Fruit fly (Drosophila melanogaster) whole organism, embryonic: ENCODE data around the gene grim.

Experiments used
- BEAF-32 ChIP-seq: fragments of 200-800 bp; sonication (Bioruptor generic); optimal IDR thresholded peaks from 3 replicates; lab custom pipeline; 2017; ENCODE audit warnings: missing biosample characterization, missing genetic modification characterization, mild to moderate bottlenecking, moderate library complexity, missing genetic modification reagents
- CG10267 ChIP-seq: fragments of 200-800 bp; sonication (Bioruptor generic); optimal IDR thresholded peaks from 2 replicates; lab custom pipeline; 2018; ENCODE audit warnings: missing biosample characterization, mild to moderate bottlenecking, missing genetic modification characterization, moderate library complexity
- CG10462 ChIP-seq: fragments of 200-800 bp; sonication (Bioruptor generic); optimal IDR thresholded peaks from 2 replicates; lab custom pipeline; 2016; ENCODE audit warnings: missing biosample characterization, missing genetic modification characterization
- CG10565 ChIP-seq: fragments of 200-800 bp; sonication (Bioruptor generic); optimal IDR thresholded peaks from 3 replicates; lab custom pipeline; 2016; ENCODE audit warnings: missing biosample characterization, mild to moderate bottlenecking, missing genetic modification characterization
- CG12155 ChIP-seq: fragments of 200-800 bp; sonication (Bioruptor generic); optimal IDR thresholded peaks from 3 replicates; lab custom pipeline; 2016; ENCODE audit warnings: missing biosample characterization, missing genetic modification characterization
- CG12219 ChIP-seq: fragments of 200-800 bp; sonication (Bioruptor generic); optimal IDR thresholded peaks from 3 replicates; lab custom pipeline; 2018; ENCODE audit warnings: missing biosample characterization, mild to moderate bottlenecking, missing genetic modification characterization
- CG12391 ChIP-seq: fragments of 200-800 bp; sonication (Bioruptor generic); optimal IDR thresholded peaks from 3 replicates; lab custom pipeline; 2018; ENCODE audit warnings: missing biosample characterization, mild to moderate bottlenecking, missing genetic modification characterization, moderate library complexity
- CG15601 ChIP-seq: fragments of 200-800 bp; sonication (Bioruptor generic); optimal IDR thresholded peaks from 3 replicates; lab custom pipeline; 2019; ENCODE audit warnings: missing biosample characterization, mild to moderate bottlenecking, missing genetic modification characterization, moderate library complexity
- CG1647 ChIP-seq: fragments of 200-800 bp; sonication (Bioruptor generic); optimal IDR thresholded peaks from 3 replicates; lab custom pipeline; 2016; ENCODE audit warnings: missing biosample characterization, missing genetic modification characterization
- CG17328 ChIP-seq: fragments of 200-800 bp; sonication (Bioruptor generic); IDR thresholded peaks from 2 replicates; pipeline ENCODE4 v1.3.6; 2022; ENCODE audit warnings: missing biosample characterization, missing genetic modification characterization
- CG17359 ChIP-seq: fragments of 200-800 bp; sonication (Bioruptor generic); optimal IDR thresholded peaks from 3 replicates; lab custom pipeline; 2018; ENCODE audit warnings: missing biosample characterization, mild to moderate bottlenecking, missing genetic modification characterization, moderate library complexity
- CG18011 ChIP-seq: fragments of 200-800 bp; sonication (Bioruptor generic); optimal IDR thresholded peaks from 2 replicates; lab custom pipeline; 2017; ENCODE audit warnings: missing biosample characterization, missing genetic modification characterization, mild to moderate bottlenecking, moderate library complexity, missing genotype
- CG1832 ChIP-seq: fragments of 200-800 bp; sonication (Bioruptor generic); optimal IDR thresholded peaks from 2 replicates; lab custom pipeline; 2017; ENCODE audit warnings: missing biosample characterization, mild to moderate bottlenecking, missing genetic modification characterization, inconsistent platforms
- CG33213 ChIP-seq: fragments of 200-800 bp; sonication (Bioruptor generic); optimal IDR thresholded peaks from 3 replicates; lab custom pipeline; 2016; ENCODE audit warnings: missing biosample characterization, missing genetic modification characterization
- CG34422 ChIP-seq: fragments of 200-800 bp; sonication (Bioruptor generic); IDR thresholded peaks from 3 replicates; pipeline ENCODE4 v1.3.6; 2022; ENCODE audit warnings: missing biosample characterization, missing genetic modification characterization
- CG4404 ChIP-seq: fragments of 200-800 bp; sonication (Bioruptor generic); IDR thresholded peaks from 2 replicates; pipeline ENCODE4 v1.3.6; 2022; ENCODE audit warnings: missing biosample characterization, missing genetic modification characterization
- CG4820 ChIP-seq: fragments of 200-800 bp; sonication (Bioruptor generic); optimal IDR thresholded peaks from 3 replicates; lab custom pipeline; 2016; ENCODE audit warnings: missing biosample characterization, missing genetic modification characterization
- CG5180 ChIP-seq: fragments of 200-800 bp; sonication (Bioruptor generic); optimal IDR thresholded peaks from 3 replicates; lab custom pipeline; 2017; ENCODE audit warnings: missing biosample characterization, missing genetic modification characterization, mild to moderate bottlenecking, moderate library complexity, missing genetic modification reagents
- CG6254 ChIP-seq: fragments of 200-800 bp; sonication (Bioruptor generic); optimal IDR thresholded peaks from 3 replicates; lab custom pipeline; 2017; ENCODE audit warnings: mild to moderate bottlenecking, missing biosample characterization, missing genetic modification reagents, missing genetic modification characterization
- CG6683 ChIP-seq: fragments of 200-800 bp; sonication (Bioruptor generic); optimal IDR thresholded peaks from 2 replicates; lab custom pipeline; 2017; ENCODE audit warnings: missing biosample characterization, mild to moderate bottlenecking, missing genetic modification characterization, missing genetic modification reagents
- CG8944 ChIP-seq: fragments of 200-800 bp; sonication (Bioruptor generic); optimal IDR thresholded peaks from 3 replicates; lab custom pipeline; 2016; ENCODE audit warnings: missing biosample characterization, missing genetic modification characterization
- CG9727 ChIP-seq: fragments of 200-800 bp; sonication (Bioruptor generic); optimal IDR thresholded peaks from 3 replicates; lab custom pipeline; 2017; ENCODE audit warnings: missing biosample characterization, mild to moderate bottlenecking, missing genetic modification characterization
- D19B ChIP-seq: fragments of 200-800 bp; sonication (Bioruptor generic); optimal IDR thresholded peaks from 2 replicates; lab custom pipeline; 2017; ENCODE audit warnings: missing biosample characterization, mild to moderate bottlenecking, missing genetic modification characterization
- HLH3B ChIP-seq: fragments of 200-800 bp; sonication (Bioruptor generic); IDR thresholded peaks from 2 replicates; pipeline ENCODE4 v1.3.6; 2022; ENCODE audit warnings: missing biosample characterization, missing genetic modification characterization
- Med ChIP-seq: fragments of 200-800 bp; sonication (Bioruptor generic); peaks from one replicate; lab custom pipeline; 2016; ENCODE audit warnings: missing biosample characterization, missing genetic modification characterization, mild to moderate bottlenecking, inconsistent platforms, moderate library complexity
- Rfx ChIP-seq: fragments of 200-800 bp; sonication (Bioruptor generic); IDR thresholded peaks from 2 replicates; pipeline ENCODE4 v1.3.6; 2022; ENCODE audit warnings: missing biosample characterization, missing genetic modification characterization
- Scr ChIP-seq: fragments of 200-800 bp; sonication (Bioruptor generic); IDR thresholded peaks from 2 replicates; pipeline ENCODE4 v1.3.6; 2022; ENCODE audit warnings: missing biosample characterization, missing genetic modification characterization; ENCODE audit not compliant: partially characterized antibody
- Six4 ChIP-seq: fragments of 200-800 bp; sonication (Bioruptor generic); optimal IDR thresholded peaks from 2 replicates; lab custom pipeline; 2016; ENCODE audit warnings: missing biosample characterization, missing genetic modification characterization
- Sox100B ChIP-seq: fragments of 200-800 bp; sonication (Bioruptor generic); optimal IDR thresholded peaks from 3 replicates; lab custom pipeline; 2018; ENCODE audit warnings: missing biosample characterization, mild to moderate bottlenecking, missing genetic modification characterization
- YL-1 ChIP-seq: fragments of 200-800 bp; sonication (Bioruptor generic); optimal IDR thresholded peaks from 3 replicates; lab custom pipeline; 2017; ENCODE audit warnings: missing biosample characterization, mild to moderate bottlenecking, missing genetic modification characterization
- ac ChIP-seq: fragments of 200-800 bp; sonication (Bioruptor generic); optimal IDR thresholded peaks from 3 replicates; lab custom pipeline; 2017; ENCODE audit warnings: missing biosample characterization, mild to moderate bottlenecking, missing genetic modification characterization
- aop ChIP-seq: fragments of 200-800 bp; sonication (Bioruptor generic); IDR thresholded peaks from 2 replicates; pipeline ENCODE4 v1.3.6; 2022; ENCODE audit warnings: missing biosample characterization, missing genetic modification characterization
- bsh ChIP-seq, 2 experiments: fragments of 200-800 bp; sonication (Bioruptor generic); optimal IDR thresholded peaks; 2 replicates each; lab custom pipeline; 2017 to 2018; ENCODE audit warnings: mild to moderate bottlenecking in 2 of 2, missing biosample characterization in 2 of 2, missing genetic modification characterization in 2 of 2, moderate library complexity in 1 of 2
- ci ChIP-seq: fragments of 200-800 bp; sonication (Bioruptor generic); IDR thresholded peaks from 3 replicates; pipeline ENCODE4 v1.3.6; 2022; ENCODE audit warnings: missing biosample characterization, missing genetic modification characterization
- crc ChIP-seq: fragments of 200-800 bp; sonication (Bioruptor generic); optimal IDR thresholded peaks from 2 replicates; lab custom pipeline; 2016; ENCODE audit warnings: missing biosample characterization, missing genetic modification characterization
- dati ChIP-seq: fragments of 200-800 bp; sonication (Bioruptor generic); IDR thresholded peaks from 2 replicates; pipeline ENCODE4 v1.3.6; 2022; ENCODE audit warnings: missing biosample characterization, missing genetic modification characterization
- fd102C ChIP-seq: fragments of 200-800 bp; sonication (Bioruptor generic); optimal IDR thresholded peaks from 2 replicates; lab custom pipeline; 2018; ENCODE audit warnings: missing biosample characterization, mild to moderate bottlenecking, missing genetic modification characterization, moderate library complexity
- fd96Cb ChIP-seq: fragments of 200-800 bp; sonication (Bioruptor generic); optimal IDR thresholded peaks from 2 replicates; lab custom pipeline; 2018; ENCODE audit warnings: missing biosample characterization, mild to moderate bottlenecking, missing genetic modification characterization, moderate library complexity
- maf-S ChIP-seq: fragments of 200-800 bp; sonication (Bioruptor generic); optimal IDR thresholded peaks from 2 replicates; lab custom pipeline; 2016; ENCODE audit warnings: missing biosample characterization, missing genetic modification characterization
- mirr ChIP-seq: fragments of 200-800 bp; sonication (Bioruptor generic); optimal IDR thresholded peaks from 3 replicates; lab custom pipeline; 2018; ENCODE audit warnings: missing biosample characterization, mild to moderate bottlenecking, missing genetic modification characterization
- nmo ChIP-seq: fragments of 200-800 bp; sonication (Bioruptor generic); optimal IDR thresholded peaks from 2 replicates; lab custom pipeline; 2018; ENCODE audit warnings: missing biosample characterization, mild to moderate bottlenecking, missing genetic modification characterization, moderate library complexity
- pan ChIP-seq, 4 experiments: fragments of >200 bp in 3 of 4; fragments of 200-800 bp in 1 of 4; sonication (Bioruptor generic) in 1 of 4; optimal IDR thresholded peaks in 3 of 4; IDR thresholded peaks in 1 of 4; 2 replicates each; pipeline versions ENCODE4 v1.3.6 to Lab custom; 2017 to 2022; ENCODE audit warnings: missing biosample characterization in 2 of 4, missing genetic modification characterization in 2 of 4, mixed read lengths in 1 of 4
- ranshi ChIP-seq: fragments of 200-800 bp; sonication (Bioruptor generic); IDR thresholded peaks from 2 replicates; pipeline ENCODE4 v1.3.6; 2022; ENCODE audit warnings: missing biosample characterization, missing genetic modification characterization
- sens ChIP-seq: fragments of 200-800 bp; sonication (Bioruptor generic); peaks from one replicate; lab custom pipeline; 2016; ENCODE audit warnings: missing biosample characterization, missing genetic modification characterization
- slou ChIP-seq: fragments of 200-800 bp; sonication (Bioruptor generic); optimal IDR thresholded peaks from 3 replicates; lab custom pipeline; 2016; ENCODE audit warnings: missing biosample characterization, missing genetic modification characterization
- tin ChIP-seq: fragments of 200-800 bp; sonication (Bioruptor generic); optimal IDR thresholded peaks from 3 replicates; lab custom pipeline; 2016; ENCODE audit warnings: missing biosample characterization, missing genetic modification characterization
- unpg ChIP-seq: fragments of 200-800 bp; sonication (Bioruptor generic); optimal IDR thresholded peaks from 3 replicates; lab custom pipeline; 2018; ENCODE audit warnings: missing biosample characterization, mild to moderate bottlenecking, missing genetic modification characterization, moderate library complexity
- usp ChIP-seq: fragments of >200 bp; optimal IDR thresholded peaks from 2 replicates; lab custom pipeline; 2017; ENCODE audit warnings: missing biosample characterization, missing genetic modification characterization
- wdn ChIP-seq: fragments of 200-800 bp; sonication (Bioruptor generic); IDR thresholded peaks from 2 replicates; pipeline ENCODE4 v1.3.6; 2022; ENCODE audit warnings: missing biosample characterization, missing genetic modification characterization
- zen ChIP-seq: fragments of 200-800 bp; sonication (Bioruptor generic); optimal IDR thresholded peaks from 3 replicates; lab custom pipeline; 2018; ENCODE audit warnings: missing biosample characterization, mild to moderate bottlenecking, missing genetic modification characterization, moderate library complexity

grim gene

dm6 chr3L:18274188-18274587 is 30.0 kb downstream of the grim start (continued):
- no peak for TF ChIP-seq CG18011 (GFP tag; lab: Kevin White, UChicago)
- no peak for TF ChIP-seq mirr (GFP tag; lab: Kevin White, UChicago)
- no peak for TF ChIP-seq CG1832 (GFP tag; lab: Kevin White, UChicago)
- TF ChIP-seq bsh (GFP tag; optimal IDR thresholded peaks at IDR 0.05; lab: Kevin White, UChicago) = peak; percentile 47 to 71
- peak; percentile 28 for TF ChIP-seq CG17359 (tag; lab: Kevin White, UChicago)
- no peak for TF ChIP-seq BEAF-32
- peak; percentile 66 for TF ChIP-seq CG9727 (GFP tag; lab: Kevin White, UChicago)
- no peak for TF ChIP-seq maf-S (GFP tag; lab: Kevin White, UChicago)
- TF ChIP-seq CG12219 (GFP tag; lab: Kevin White, UChicago) = peak; percentile 5
- TF ChIP-seq CG1647 (GFP tag; lab: Kevin White, UChicago) = no peak
- no peak for TF ChIP-seq YL-1 (GFP tag; lab: Kevin White, UChicago)
- TF ChIP-seq slou (GFP tag; lab: Kevin White, UChicago) = no peak
- peak; percentile 71 for TF ChIP-seq CG17328 (GFP tag; lab: Robert Waterston, UW)
- no peak for TF ChIP-seq D19B (GFP tag; lab: Kevin White, UChicago)
- no peak for TF ChIP-seq CG8944 (GFP tag; lab: Kevin White, UChicago)
- TF ChIP-seq CG34422 (GFP tag; lab: Robert Waterston, UW) = 0 out of 3 replicates have a peak, but pooled peaks have one; percentile 14
- TF ChIP-seq dati (GFP tag; lab: Robert Waterston, UW) = no peak
- TF ChIP-seq wdn = no peak
- TF ChIP-seq Rfx (GFP tag; lab: Robert Waterston, UW) = no peak
- peak; percentile 8 for TF ChIP-seq Six4 (GFP tag; lab: Kevin White, UChicago)
- TF ChIP-seq HLH3B (GFP tag; lab: Robert Waterston, UW) = 0 out of 2 replicates have a peak, but pooled peaks have one; percentile 26
- TF ChIP-seq aop (GFP tag; lab: Robert Waterston, UW) = no peak
- peak; percentile 60 for TF ChIP-seq sens (GFP tag; lab: Kevin White, UChicago)
- TF ChIP-seq Med (GFP tag; lab: Kevin White, UChicago) = peak; percentile 53
- peak; percentile 2 for TF ChIP-seq nmo
- TF ChIP-seq zen (tag; lab: Kevin White, UChicago) = peak; percentile 69
- peak; percentile 7 for TF ChIP-seq CG15601
- peak; percentile 56; the same call in 2 of the 3 replicates for TF ChIP-seq ci (GFP tag; lab: Robert Waterston, UW)
- no peak for TF ChIP-seq CG12155 (GFP tag; lab: Kevin White, UChicago)
- TF ChIP-seq CG6254 = peak; percentile 46
- TF ChIP-seq ranshi (GFP tag; lab: Robert Waterston, UW) = peak; percentile 50; the same call in 1 of the 2 replicates
- TF ChIP-seq pan (optimal IDR thresholded peaks at IDR 0.05; lab: Kevin White, UChicago) = no peak
- no peak for TF ChIP-seq pan (GFP tag; optimal IDR thresholded peaks at IDR 0.05 in 1 of 2, IDR thresholded peaks at IDR 0.05 in 1 of 2)
- no peak for TF ChIP-seq CG33213 (GFP tag; lab: Kevin White, UChicago)
- no peak for TF ChIP-seq CG6683 (GFP tag; lab: Kevin White, UChicago)
- peak; percentile 51 for TF ChIP-seq fd102C (GFP tag; lab: Kevin White, UChicago)
- TF ChIP-seq fd96Cb (tag; lab: Kevin White, UChicago) = no peak
- no peak for TF ChIP-seq Scr (GFP tag; lab: Robert Waterston, UW)
- no peak for TF ChIP-seq CG5180 (GFP tag; lab: Kevin White, UChicago)
- TF ChIP-seq CG4820 = no peak
- peak; percentile 41 for TF ChIP-seq ac (GFP tag; lab: Kevin White, UChicago)
- peak; percentile 52 for TF ChIP-seq CG12391 (tag; lab: Kevin White, UChicago)
- TF ChIP-seq Sox100B (GFP tag; lab: Kevin White, UChicago) = no peak
- no peak for TF ChIP-seq usp (GFP tag; lab: Kevin White, UChicago)
- no peak for TF ChIP-seq CG10462 (GFP tag; lab: Kevin White, UChicago)
- TF ChIP-seq CG10565 (GFP tag; lab: Kevin White, UChicago) = no peak
- TF ChIP-seq CG4404 = peak; percentile 61
- peak; percentile 17 for TF ChIP-seq unpg (GFP tag; lab: Kevin White, UChicago)
- TF ChIP-seq CG10267 = peak; percentile 42
- TF ChIP-seq crc (GFP tag; lab: Kevin White, UChicago) = no peak
- no peak for TF ChIP-seq tin (GFP tag; lab: Kevin White, UChicago)
